Worm (Caenorhabditis elegans): Measurements from ENCODE around the gene T26A5.6.

DNA sequence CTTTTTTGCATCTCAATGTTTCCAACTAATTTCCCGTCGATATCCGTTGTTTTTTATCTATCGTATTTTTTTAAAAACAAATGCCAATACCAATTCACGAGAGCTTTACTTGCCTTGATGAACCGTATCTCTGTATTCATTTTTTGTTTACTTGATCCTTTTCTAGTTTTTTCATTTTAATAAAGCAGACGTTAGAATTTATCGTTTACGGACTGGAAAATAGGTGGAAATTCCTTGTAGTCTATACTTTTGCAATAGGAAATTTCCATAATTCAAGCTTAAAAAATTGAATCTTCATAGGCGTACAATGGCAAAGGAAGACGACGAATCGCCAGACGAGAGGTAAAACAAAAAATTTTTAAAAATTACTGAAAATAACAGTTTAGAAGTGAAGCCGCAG is 9.3 kb upstream of the T26A5.6 start, which contains the start of gene algn-1:
- TF ChIP-seq him-1 (tag; optimal IDR thresholded peaks at IDR 0.05) (no peak), W03F9.2 (tag; optimal IDR thresholded peaks at IDR 0.05) (no peak), dao-5 (tag; optimal IDR thresholded peaks at IDR 0.05) (no peak)
